Worm (Caenorhabditis elegans) whole organism, L3 larva: Measurements from ENCODE around the gene T23G4.127.

ENCODE experiments used
- ZK546.5 ChIP-seq: sonication (generic microtip); optimal IDR thresholded peaks from 2 replicates; lab custom pipeline; 2017; ENCODE audit warnings: missing biosample characterization, missing genetic modification characterization
- ceh-82 ChIP-seq: fragments of 150-350 bp; optimal IDR thresholded peaks from 2 replicates; lab custom pipeline; 2014; ENCODE audit warnings: missing biosample characterization, missing genetic modification characterization
- lin-39 ChIP-seq: fragments of 150-350 bp; optimal IDR thresholded peaks from 2 replicates; lab custom pipeline; 2018; ENCODE audit warnings: missing biosample characterization, missing genetic modification reagents, missing genetic modification characterization
- nfya-1 ChIP-seq: sonication (generic microtip); optimal IDR thresholded peaks from 2 replicates; lab custom pipeline; 2017; ENCODE audit warnings: missing genetic modification characterization, mild to moderate bottlenecking, missing compliant biosample characterization, antibody characterized with exemption, moderate library complexity; ENCODE audit not compliant: insufficient read depth
- snpc-4 ChIP-seq: fragments of 150-350 bp; optimal IDR thresholded peaks from 2 replicates; lab custom pipeline; 2014; ENCODE audit warnings: missing biosample characterization, missing genetic modification characterization
- ztf-11 ChIP-seq: fragments of 150-350 bp; optimal IDR thresholded peaks from 2 replicates; lab custom pipeline; 2014; ENCODE audit warnings: missing biosample characterization, missing genetic modification characterization
- ztf-4 ChIP-seq: fragments of 150-350 bp; optimal IDR thresholded peaks from 2 replicates; lab custom pipeline; 2014; ENCODE audit warnings: missing biosample characterization, missing genetic modification characterization

- TF ChIP-seq snpc-4 (no peak), ceh-82 (tag; lab: Kevin White, UChicago) (no peak), ztf-11 (tag; lab: Kevin White, UChicago) (no peak), nfya-1 (tag; lab: Kevin White, UChicago) (no peak), ZK546.5 (tag; lab: Kevin White, UChicago) (no peak), ztf-4 (no peak), lin-39 (no peak)
Observed at ce11 chrIV:13692522-13692921, 6.0 kb downstream of the T23G4.127 start.
